Worm (Caenorhabditis elegans) whole organism, L4/young adult: ENCODE data around the gene chhy-1.

Experiments
- W03F9.2 ChIP-seq: fragments of 150-350 bp; optimal IDR thresholded peaks from 2 replicates; lab custom pipeline; 2014; ENCODE audit warnings: missing biosample characterization, missing genetic modification characterization
- dao-5 ChIP-seq: sonication (generic microtip); optimal IDR thresholded peaks from 2 replicates; lab custom pipeline; 2016; ENCODE audit warnings: missing genotype, missing genetic modification characterization, moderate library complexity, missing compliant biosample characterization
- him-1 ChIP-seq: sonication (generic microtip); optimal IDR thresholded peaks from 2 replicates; lab custom pipeline; 2016; ENCODE audit warnings: missing genotype, missing genetic modification reagents, missing genetic modification characterization, missing compliant biosample characterization

DNA sequence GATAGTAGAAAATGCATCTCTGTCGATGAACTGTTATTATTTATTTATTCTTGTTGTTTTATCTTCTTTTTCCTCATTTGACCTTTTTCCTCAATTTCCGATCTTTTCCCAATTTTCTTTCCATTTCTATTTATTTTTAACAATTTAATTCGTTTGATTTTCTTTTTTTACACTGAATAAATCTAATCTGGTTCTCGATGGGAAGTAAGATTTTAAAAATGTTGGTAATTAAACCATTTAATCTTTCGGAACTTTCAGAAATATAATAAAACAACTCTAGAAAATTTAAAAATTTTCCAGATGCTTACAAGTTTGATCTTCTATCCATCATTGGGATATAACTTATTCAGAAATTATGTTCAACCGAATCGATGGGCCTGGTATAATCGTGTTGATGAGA is 10.9 kb downstream of the chhy-1 start, which contains the start of gene F28C6.8:
- TF ChIP-seq W03F9.2 (tag; lab: Kevin White, UChicago) = no peak
- TF ChIP-seq him-1 (tag; lab: Kevin White, UChicago) = no peak
- TF ChIP-seq dao-5 (tag; lab: Kevin White, UChicago) = no peak
